Fruit fly (Drosophila melanogaster) whole organism, embryonic: ENCODE measurements around the gene Cubn.

Experiments used
- Bgb ChIP-seq: fragments of 200-800 bp; sonication (Bioruptor generic); IDR thresholded peaks from 2 replicates; pipeline ENCODE4 v1.3.6; 2022; ENCODE audit warnings: missing biosample characterization, missing genetic modification characterization; ENCODE audit not compliant: partially characterized antibody
- Bteb2 ChIP-seq: fragments of 200-800 bp; sonication (Bioruptor generic); optimal IDR thresholded peaks from 2 replicates; lab custom pipeline; 2016; ENCODE audit warnings: missing biosample characterization, missing genetic modification characterization
- CG11456 ChIP-seq: fragments of 200-800 bp; sonication (Bioruptor generic); IDR thresholded peaks from 3 replicates; pipeline ENCODE4 v1.3.6; 2022; ENCODE audit warnings: missing biosample characterization, missing genetic modification characterization
- CG2129 ChIP-seq: fragments of 200-800 bp; sonication (Bioruptor generic); IDR thresholded peaks from 2 replicates; pipeline ENCODE4 v1.3.6; 2022; ENCODE audit warnings: missing biosample characterization, missing genetic modification characterization; ENCODE audit not compliant: partially characterized antibody
- CG30403 ChIP-seq: fragments of 200-800 bp; sonication (Bioruptor generic); optimal IDR thresholded peaks from 3 replicates; lab custom pipeline; 2016; ENCODE audit warnings: missing biosample characterization, missing genetic modification characterization
- CG32767 ChIP-seq: fragments of 200-800 bp; sonication (Bioruptor generic); IDR thresholded peaks from 2 replicates; pipeline ENCODE4 v1.3.6; 2022; ENCODE audit warnings: missing biosample characterization, missing genetic modification characterization
- CG3838 ChIP-seq: fragments of 200-800 bp; sonication (Bioruptor generic); optimal IDR thresholded peaks from 3 replicates; lab custom pipeline; 2016; ENCODE audit warnings: missing biosample characterization, missing genetic modification characterization
- CG3995 ChIP-seq: fragments of 200-800 bp; sonication (Bioruptor generic); optimal IDR thresholded peaks from 3 replicates; lab custom pipeline; 2016; ENCODE audit warnings: missing biosample characterization, missing genetic modification characterization
- CG6175 ChIP-seq: fragments of 200-800 bp; sonication (Bioruptor generic); IDR thresholded peaks from 3 replicates; pipeline ENCODE4 v1.3.6; 2022; ENCODE audit warnings: missing biosample characterization, missing genetic modification characterization
- CG6254 ChIP-seq: fragments of 200-800 bp; sonication (Bioruptor generic); optimal IDR thresholded peaks from 3 replicates; lab custom pipeline; 2017; ENCODE audit warnings: mild to moderate bottlenecking, missing biosample characterization, missing genetic modification reagents, missing genetic modification characterization
- CG6683 ChIP-seq: fragments of 200-800 bp; sonication (Bioruptor generic); optimal IDR thresholded peaks from 2 replicates; lab custom pipeline; 2017; ENCODE audit warnings: missing biosample characterization, mild to moderate bottlenecking, missing genetic modification characterization, missing genetic modification reagents
- CG7556 ChIP-seq: fragments of 200-800 bp; sonication (Bioruptor generic); optimal IDR thresholded peaks from 2 replicates; lab custom pipeline; 2017; ENCODE audit warnings: missing biosample characterization, mild to moderate bottlenecking, missing genetic modification characterization
- CG7839 ChIP-seq: fragments of 200-800 bp; sonication (Bioruptor generic); optimal IDR thresholded peaks from 3 replicates; lab custom pipeline; 2018; ENCODE audit warnings: missing biosample characterization, mild to moderate bottlenecking, missing genetic modification characterization, moderate library complexity
- CG7963 ChIP-seq: fragments of 200-800 bp; sonication (Bioruptor generic); IDR thresholded peaks from 3 replicates; pipeline ENCODE4 v1.3.6; 2022; ENCODE audit warnings: missing biosample characterization, missing genetic modification characterization; ENCODE audit not compliant: partially characterized antibody
- CG8281 ChIP-seq: fragments of 200-800 bp; sonication (Bioruptor generic); optimal IDR thresholded peaks from 2 replicates; lab custom pipeline; 2018; ENCODE audit warnings: missing biosample characterization, mild to moderate bottlenecking, missing genetic modification characterization, moderate library complexity
- CG9817 ChIP-seq: fragments of 200-800 bp; sonication (Bioruptor generic); optimal IDR thresholded peaks from 2 replicates; lab custom pipeline; 2018; ENCODE audit warnings: missing biosample characterization, mild to moderate bottlenecking, missing genetic modification characterization, moderate library complexity
- CG9876 ChIP-seq: fragments of 200-800 bp; sonication (Bioruptor generic); optimal IDR thresholded peaks from 2 replicates; lab custom pipeline; 2016; ENCODE audit warnings: missing biosample characterization, missing genetic modification characterization
- CG9932 ChIP-seq: fragments of 200-800 bp; sonication (Bioruptor generic); IDR thresholded peaks from 2 replicates; pipeline ENCODE4 v1.3.6; 2022; ENCODE audit warnings: missing biosample characterization, missing genetic modification characterization
- CHES-1-like ChIP-seq: fragments of 200-800 bp; sonication (Bioruptor generic); optimal IDR thresholded peaks from 2 replicates; lab custom pipeline; 2016; ENCODE audit warnings: missing biosample characterization, missing genetic modification characterization
- Doc2 ChIP-seq: fragments of 200-800 bp; sonication (Bioruptor generic); IDR thresholded peaks from 2 replicates; pipeline ENCODE4 v1.3.6; 2022; ENCODE audit warnings: missing biosample characterization, missing genetic modification characterization
- Eip74EF ChIP-seq, 2 experiments: fragments of 200-800 bp in 1 of 2; fragments of >200 bp in 1 of 2; sonication (Bioruptor generic) in 1 of 2; optimal IDR thresholded peaks; 2 replicates each; lab custom pipeline; 2017 to 2019; ENCODE audit warnings: missing biosample characterization in 2 of 2, missing genetic modification characterization in 2 of 2, mild to moderate bottlenecking in 1 of 2, moderate library complexity in 1 of 2
- Ets97D ChIP-seq: fragments of 200-800 bp; sonication (Bioruptor generic); optimal IDR thresholded peaks from 3 replicates; lab custom pipeline; 2016; ENCODE audit warnings: missing biosample characterization, missing genetic modification characterization
- Fer2 ChIP-seq: fragments of 200-800 bp; sonication (Bioruptor generic); optimal IDR thresholded peaks from 2 replicates; lab custom pipeline; 2018; ENCODE audit warnings: missing biosample characterization, mild to moderate bottlenecking, missing genetic modification characterization, moderate library complexity
- Gsc ChIP-seq: fragments of 200-800 bp; sonication (Bioruptor generic); IDR thresholded peaks from 2 replicates; pipeline ENCODE4 v1.3.6; 2022; ENCODE audit warnings: missing biosample characterization, missing genetic modification characterization
- HLH4C ChIP-seq: fragments of 200-800 bp; sonication (Bioruptor generic); IDR thresholded peaks from 3 replicates; pipeline ENCODE4 v1.3.6; 2022; ENCODE audit warnings: missing biosample characterization, missing genetic modification characterization; ENCODE audit not compliant: partially characterized antibody
- Hr51 ChIP-seq, 2 experiments: fragments of 200-800 bp; sonication (Bioruptor generic); optimal IDR thresholded peaks; 2 replicates in 1 of 2; 3 replicates in 1 of 2; lab custom pipeline; 2016 to 2018; ENCODE audit warnings: missing biosample characterization in 2 of 2, missing genetic modification characterization in 2 of 2, mild to moderate bottlenecking in 1 of 2, moderate library complexity in 1 of 2
- Jarid2 ChIP-seq: fragments of 200-800 bp; sonication (Bioruptor generic); optimal IDR thresholded peaks from 3 replicates; lab custom pipeline; 2017; ENCODE audit warnings: mild to moderate bottlenecking, missing biosample characterization, missing genetic modification reagents, missing genetic modification characterization
- Lpt ChIP-seq: fragments of >200 bp; optimal IDR thresholded peaks from 2 replicates; lab custom pipeline; 2018; ENCODE audit warnings: missing biosample characterization, missing genetic modification characterization
- Med ChIP-seq: fragments of 200-800 bp; sonication (Bioruptor generic); peaks from one replicate; lab custom pipeline; 2016; ENCODE audit warnings: missing biosample characterization, missing genetic modification characterization, mild to moderate bottlenecking, inconsistent platforms, moderate library complexity
- Nf-YA ChIP-seq: fragments of 200-800 bp; sonication (Bioruptor generic); IDR thresholded peaks from 2 replicates; pipeline ENCODE4 v1.3.6; 2022; ENCODE audit warnings: missing biosample characterization, missing genetic modification characterization
- Six4 ChIP-seq: fragments of 200-800 bp; sonication (Bioruptor generic); optimal IDR thresholded peaks from 2 replicates; lab custom pipeline; 2016; ENCODE audit warnings: missing biosample characterization, missing genetic modification characterization
- Sox102F ChIP-seq: fragments of 200-800 bp; sonication (Bioruptor generic); optimal IDR thresholded peaks from 2 replicates; lab custom pipeline; 2018; ENCODE audit warnings: missing biosample characterization, mild to moderate bottlenecking, missing genetic modification characterization, moderate library complexity
- Stat92E ChIP-seq, 3 experiments: fragments of >200 bp in 2 of 3; fragments of 200-800 bp in 1 of 3; sonication (Bioruptor generic) in 1 of 3; optimal IDR thresholded peaks; 2 replicates each; lab custom pipeline; 2017 to 2019; ENCODE audit warnings: missing biosample characterization in 3 of 3, missing genetic modification characterization in 3 of 3, mild to moderate bottlenecking in 1 of 3, moderate library complexity in 1 of 3
- ase ChIP-seq: fragments of 200-800 bp; sonication (Bioruptor generic); IDR thresholded peaks from 3 replicates; pipeline ENCODE4 v1.3.6; 2022; ENCODE audit warnings: missing biosample characterization, missing genetic modification characterization
- az2 ChIP-seq: fragments of 200-800 bp; sonication (Bioruptor generic); optimal IDR thresholded peaks from 3 replicates; lab custom pipeline; 2016; ENCODE audit warnings: missing biosample characterization, missing genetic modification characterization
- btn ChIP-seq: fragments of 200-800 bp; sonication (Bioruptor generic); optimal IDR thresholded peaks from 2 replicates; lab custom pipeline; 2016; ENCODE audit warnings: missing biosample characterization, missing genetic modification characterization
- cas ChIP-seq: fragments of 200-800 bp; sonication (Bioruptor generic); IDR thresholded peaks from 2 replicates; pipeline ENCODE4 v1.3.6; 2022; ENCODE audit warnings: missing biosample characterization, missing genetic modification characterization
- cwo ChIP-seq: fragments of 200-800 bp; sonication (Bioruptor generic); optimal IDR thresholded peaks from 3 replicates; lab custom pipeline; 2017; ENCODE audit warnings: missing biosample characterization, missing genetic modification characterization, mild to moderate bottlenecking, moderate library complexity, missing genetic modification reagents
- fd102C ChIP-seq: fragments of 200-800 bp; sonication (Bioruptor generic); optimal IDR thresholded peaks from 2 replicates; lab custom pipeline; 2018; ENCODE audit warnings: missing biosample characterization, mild to moderate bottlenecking, missing genetic modification characterization, moderate library complexity
- ftz-f1 ChIP-seq: fragments of 200-800 bp; sonication (Bioruptor generic); optimal IDR thresholded peaks from 2 replicates; lab custom pipeline; 2016; ENCODE audit warnings: missing biosample characterization, missing genetic modification characterization
- gro ChIP-seq: fragments of 200-800 bp; sonication (Bioruptor generic); optimal IDR thresholded peaks from 2 replicates; lab custom pipeline; 2016; ENCODE audit warnings: missing biosample characterization, missing genetic modification characterization
- ind ChIP-seq: fragments of 200-800 bp; sonication (Bioruptor generic); optimal IDR thresholded peaks from 3 replicates; lab custom pipeline; 2016; ENCODE audit warnings: missing biosample characterization, missing genetic modification characterization
- jing ChIP-seq: fragments of 200-800 bp; sonication (Bioruptor generic); optimal IDR thresholded peaks from 2 replicates; lab custom pipeline; 2018; ENCODE audit warnings: missing biosample characterization, mild to moderate bottlenecking, missing genetic modification characterization
- lilli ChIP-seq: fragments of 200-800 bp; sonication (Bioruptor generic); optimal IDR thresholded peaks from 3 replicates; lab custom pipeline; 2016; ENCODE audit warnings: missing biosample characterization, missing genetic modification characterization
- odd ChIP-seq: fragments of 200-800 bp; sonication (Bioruptor generic); optimal IDR thresholded peaks from 2 replicates; lab custom pipeline; 2017; ENCODE audit warnings: missing biosample characterization, mild to moderate bottlenecking, missing genetic modification characterization
- peb ChIP-seq: fragments of 200-800 bp; sonication (Bioruptor generic); IDR thresholded peaks from 2 replicates; pipeline ENCODE4 v1.3.6; 2022; ENCODE audit warnings: missing biosample characterization, missing genetic modification characterization
- sc ChIP-seq, 3 experiments: fragments of >200 bp in 2 of 3; fragments of 200-800 bp in 1 of 3; sonication (Bioruptor generic) in 1 of 3; optimal IDR thresholded peaks; 2 replicates in 2 of 3; 3 replicates in 1 of 3; lab custom pipeline; 2017; ENCODE audit warnings: mild to moderate bottlenecking in 1 of 3, missing biosample characterization in 1 of 3, missing genetic modification characterization in 1 of 3, missing genetic modification reagents in 1 of 3
- sd ChIP-seq: fragments of 200-800 bp; sonication (Bioruptor generic); optimal IDR thresholded peaks from 3 replicates; lab custom pipeline; 2018; ENCODE audit warnings: missing biosample characterization, mild to moderate bottlenecking, missing genetic modification characterization, moderate library complexity
- twi ChIP-seq: fragments of 200-800 bp; optimal IDR thresholded peaks from 2 replicates; lab custom pipeline; 2019; ENCODE audit warnings: missing biosample characterization, mild to moderate bottlenecking, missing genetic modification characterization, moderate library complexity
- wek ChIP-seq: fragments of 200-800 bp; sonication (Bioruptor generic); optimal IDR thresholded peaks from 3 replicates; lab custom pipeline; 2018; ENCODE audit warnings: missing biosample characterization, mild to moderate bottlenecking, missing genetic modification characterization, moderate library complexity

Cubn gene

dm6 chrX:9556397-9556796 is 14.7 kb downstream of the Cubn start, which contains the start of gene CG15317 (continued):
- TF ChIP-seq CG9932 (GFP tag; lab: Robert Waterston, UW) = peak; percentile 59
- no peak for TF ChIP-seq az2 (GFP tag; lab: Kevin White, UChicago)
- no peak for TF ChIP-seq btn (GFP tag; lab: Kevin White, UChicago)
- no peak for TF ChIP-seq Doc2 (GFP tag; lab: Robert Waterston, UW)
- TF ChIP-seq Sox102F (GFP tag; lab: Kevin White, UChicago) = no peak
- TF ChIP-seq CG3995 (GFP tag; lab: Kevin White, UChicago) = no peak
- no peak for TF ChIP-seq Stat92E (GFP tag; optimal IDR thresholded peaks at IDR 0.05; lab: Kevin White, UChicago)
- no peak for TF ChIP-seq Hr51 (GFP tag; optimal IDR thresholded peaks at IDR 0.05; lab: Kevin White, UChicago)
- TF ChIP-seq Med (GFP tag; lab: Kevin White, UChicago) = peak; percentile 76
- no peak for TF ChIP-seq Six4 (GFP tag; lab: Kevin White, UChicago)
- no peak for TF ChIP-seq Ets97D (GFP tag; lab: Kevin White, UChicago)
- TF ChIP-seq wek (GFP tag; lab: Kevin White, UChicago) = no peak
- TF ChIP-seq CG9876 = no peak
- TF ChIP-seq CG7839 (tag; lab: Kevin White, UChicago) = no peak
- no peak for TF ChIP-seq CG7556
- no peak for TF ChIP-seq cwo (GFP tag; lab: Kevin White, UChicago)
- TF ChIP-seq Eip74EF (GFP tag; optimal IDR thresholded peaks at IDR 0.05; lab: Kevin White, UChicago) = no peak
- TF ChIP-seq Jarid2 (GFP tag; lab: Kevin White, UChicago) = no peak
- no peak for TF ChIP-seq Fer2
- no peak for TF ChIP-seq cas (GFP tag; lab: Robert Waterston, UW)
- peak; percentile 80 for TF ChIP-seq Bgb
- TF ChIP-seq Lpt (GFP tag; lab: Kevin White, UChicago) = no peak
- no peak for TF ChIP-seq gro (GFP tag; lab: Kevin White, UChicago)
- TF ChIP-seq CG11456 = no peak
- TF ChIP-seq CG7963 = peak; percentile 60; the same call in 1 of the 3 replicates
- TF ChIP-seq HLH4C (GFP tag; lab: Robert Waterston, UW) = peak; percentile 82
- no peak for TF ChIP-seq Gsc (GFP tag; lab: Robert Waterston, UW)
- no peak for TF ChIP-seq CG32767 (GFP tag; lab: Robert Waterston, UW)
- no peak for TF ChIP-seq peb (GFP tag; lab: Robert Waterston, UW)
- no peak for TF ChIP-seq sd (tag; lab: Kevin White, UChicago)
- TF ChIP-seq CG8281 (tag; lab: Kevin White, UChicago) = no peak
- peak; percentile 53 for TF ChIP-seq CG2129
- TF ChIP-seq ind (GFP tag; lab: Kevin White, UChicago) = no peak
- TF ChIP-seq CG6683 (GFP tag; lab: Kevin White, UChicago) = no peak
- TF ChIP-seq fd102C (GFP tag; lab: Kevin White, UChicago) = no peak
- no peak for TF ChIP-seq twi (tag; lab: Kevin White, UChicago)
- no peak for TF ChIP-seq Bteb2
- no peak for TF ChIP-seq CG30403 (GFP tag; lab: Kevin White, UChicago)
- no peak for TF ChIP-seq lilli (GFP tag; lab: Kevin White, UChicago)
- no peak for TF ChIP-seq ftz-f1 (GFP tag; lab: Kevin White, UChicago)
- no peak for TF ChIP-seq Nf-YA (GFP tag; lab: Robert Waterston, UW)
- no peak for TF ChIP-seq CG9817
- no peak for TF ChIP-seq CG3838 (GFP tag; lab: Kevin White, UChicago)
- no peak for TF ChIP-seq CHES-1-like (GFP tag; lab: Kevin White, UChicago)
- TF ChIP-seq ase = no peak
- TF ChIP-seq sc (optimal IDR thresholded peaks at IDR 0.05; lab: Kevin White, UChicago) = no peak
- TF ChIP-seq sc (GFP tag; optimal IDR thresholded peaks at IDR 0.05; lab: Kevin White, UChicago) = no peak
- no peak for TF ChIP-seq jing
- TF ChIP-seq odd (GFP tag; lab: Kevin White, UChicago) = no peak
- no peak for TF ChIP-seq CG6175 (GFP tag; lab: Robert Waterston, UW)
- no peak for TF ChIP-seq CG6254 (GFP tag; lab: Kevin White, UChicago)
